Fruit fly (Drosophila melanogaster) whole organism: ENCODE results near the gene beta-PheRS.

Experiments used
- CG8478 ChIP-seq: fragments of >200 bp; optimal IDR thresholded peaks from 2 replicates; lab custom pipeline; 2018; ENCODE audit warnings: inconsistent platforms
- Dll ChIP-seq: fragments of >200 bp; optimal IDR thresholded peaks from 2 replicates; lab custom pipeline; 2017
- pan ChIP-seq: fragments of >200 bp; optimal IDR thresholded peaks from 2 replicates; lab custom pipeline; 2017
- usp ChIP-seq: fragments of >200 bp; optimal IDR thresholded peaks from 2 replicates; lab custom pipeline; 2017; ENCODE audit warnings: missing biosample characterization, missing genetic modification characterization, mixed read lengths

dm6 chr3R:24294784-24295555, 42.5 kb upstream of the beta-PheRS start, which contains the start of gene crb:
- TF ChIP-seq pan (lab: Kevin White, UChicago) (no peak), usp (GFP tag; lab: Kevin White, UChicago) (no peak), Dll (lab: Kevin White, UChicago) (no peak), CG8478 (lab: Kevin White, UChicago) (no peak)
